Worm (Caenorhabditis elegans) whole organism, mixed stage, embryonic: ENCODE data around the gene ops-1.

Source experiments
- drap-1 ChIP-seq: fragments of 200-800 bp; sonication (Bioruptor generic); optimal IDR thresholded peaks from 3 replicates; lab custom pipeline; 2018; ENCODE audit warnings: mild to moderate bottlenecking, missing genetic modification characterization, missing compliant biosample characterization
- elt-1 ChIP-seq: sonication (generic microtip); optimal IDR thresholded peaks from 2 replicates; lab custom pipeline; 2017; ENCODE audit warnings: missing genetic modification characterization, mild to moderate bottlenecking, missing compliant biosample characterization, antibody characterized with exemption, moderate library complexity, borderline replicate concordance; ENCODE audit not compliant: insufficient read depth
- elt-3 ChIP-seq: fragments of 150-350 bp; optimal IDR thresholded peaks from 2 replicates; lab custom pipeline; 2014; ENCODE audit warnings: missing biosample characterization, missing genetic modification characterization
- hlh-1 ChIP-seq: fragments of 150-350 bp; optimal IDR thresholded peaks from 2 replicates; lab custom pipeline; 2014; ENCODE audit warnings: missing biosample characterization, missing genetic modification reagents, missing genetic modification characterization
- lin-13 ChIP-seq: fragments of 150-350 bp; optimal IDR thresholded peaks from 2 replicates; lab custom pipeline; 2014; ENCODE audit warnings: missing biosample characterization, missing genetic modification characterization
- nhr-12 ChIP-seq: fragments of 150-350 bp; optimal IDR thresholded peaks from 2 replicates; lab custom pipeline; 2014; ENCODE audit warnings: missing biosample characterization, missing genetic modification characterization
- nhr-237 ChIP-seq: fragments of 150-350 bp; optimal IDR thresholded peaks from 2 replicates; lab custom pipeline; 2014; ENCODE audit warnings: missing biosample characterization, missing genetic modification characterization
- pha-4 ChIP-seq: fragments of 150-350 bp; optimal IDR thresholded peaks from 2 replicates; lab custom pipeline; 2018; ENCODE audit warnings: missing biosample characterization, missing genetic modification reagents, missing genetic modification characterization
- unc-39 ChIP-seq: fragments of 150-350 bp; optimal IDR thresholded peaks from 2 replicates; lab custom pipeline; 2014; ENCODE audit warnings: missing biosample characterization, missing genetic modification characterization
- unc-62 ChIP-seq: fragments of 150-350 bp; optimal IDR thresholded peaks from 2 replicates; lab custom pipeline; 2014; ENCODE audit warnings: missing biosample characterization, missing genetic modification reagents, missing genetic modification characterization

DNA sequence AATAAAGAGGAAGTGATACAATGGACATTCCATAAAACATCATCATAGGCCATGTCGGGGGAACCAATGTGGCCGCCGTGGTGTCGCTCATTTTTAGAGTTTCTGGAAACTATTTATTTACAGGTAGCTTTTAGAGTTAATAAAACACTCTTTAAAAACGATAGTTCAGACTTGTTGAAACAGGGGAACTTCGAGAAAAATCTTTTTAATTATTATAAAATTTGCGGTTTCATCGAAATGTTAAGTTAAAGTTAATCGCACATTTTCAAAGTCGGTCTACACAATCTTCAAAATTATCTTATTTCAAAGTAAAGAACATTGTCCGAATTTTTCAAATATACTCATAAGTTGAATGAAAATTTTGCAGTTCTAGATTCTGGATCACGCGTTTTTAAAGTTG is at the start of gene ops-1:
- TF ChIP-seq unc-62 (GFP tag; lab: Kevin White, UChicago) = no peak
- TF ChIP-seq elt-1 (tag; lab: Kevin White, UChicago) = no peak
- no peak for TF ChIP-seq unc-39 (tag; lab: Kevin White, UChicago)
- TF ChIP-seq nhr-12 = no peak
- TF ChIP-seq pha-4 = no peak
- no peak for TF ChIP-seq elt-3 (tag; lab: Kevin White, UChicago)
- TF ChIP-seq drap-1 = no peak
- TF ChIP-seq lin-13 = no peak
- no peak for TF ChIP-seq hlh-1 (tag; lab: Kevin White, UChicago)
- no peak for TF ChIP-seq nhr-237 (tag; lab: Kevin White, UChicago)
